Fruit fly (Drosophila melanogaster): ENCODE measurements around the gene CG13623.

The CG13623 gene

dm6 chr3R:24525983-24526661 lies 4.2 kb downstream of the CG13623 start:
- TF ChIP-seq noc (tag; optimal IDR thresholded peaks at IDR 0.05) = no peak

- no peak for TF ChIP-seq noc (tag; optimal IDR thresholded peaks at IDR 0.05)
Observed at dm6 chr3R:24524426-24524974, 5.9 kb downstream of the CG13623 start, which contains the start of gene Jhbp12. Gene Jhbp12, plus strand, starts transcription at chr3R:24524794.

- TF ChIP-seq noc (tag; optimal IDR thresholded peaks at IDR 0.05) = no peak
Observed at dm6 chr3R:24523578-24523977, 6.8 kb downstream of the CG13623 start, which contains the start of gene CG13622. Gene CG13622, minus strand, starts transcription at chr3R:24523678.

dm6 chr3R:24521313-24521712 lies 9.0 kb downstream of the CG13623 start:
- TF ChIP-seq noc (tag; optimal IDR thresholded peaks at IDR 0.05) = no peak

dm6 chr3R:24518150-24518580 lies 12.2 kb downstream of the CG13623 start, which contains the start of gene Pp1alpha-96A:
Gene Pp1alpha-96A, plus strand, starts transcription at chr3R:24518270.
- no peak for TF ChIP-seq noc (tag; optimal IDR thresholded peaks at IDR 0.05)

- TF ChIP-seq noc (tag; optimal IDR thresholded peaks at IDR 0.05) = no peak
Observed at dm6 chr3R:24514652-24515328, 15.6 kb downstream of the CG13623 start, which contains the start of the genes nAChRbeta2 and DZIP1. Gene nAChRbeta2, minus strand, starts transcription at chr3R:24515106. Gene DZIP1, plus strand, starts transcription at chr3R:24515278.

- no peak for TF ChIP-seq noc (tag; optimal IDR thresholded peaks at IDR 0.05)
Observed at dm6 chr3R:24503627-24504026, 26.7 kb downstream of the CG13623 start.

dm6 chr3R:24496084-24496483 lies 34.3 kb downstream of the CG13623 start:
- no peak for TF ChIP-seq noc (tag; optimal IDR thresholded peaks at IDR 0.05)

dm6 chr3R:24484990-24485478 lies 45.3 kb downstream of the CG13623 start, which contains the start of gene nAChRalpha2:
Gene nAChRalpha2, plus strand, starts transcription at chr3R:24485428.
- no peak for TF ChIP-seq noc (tag; optimal IDR thresholded peaks at IDR 0.05)

- no peak for TF ChIP-seq noc (tag; optimal IDR thresholded peaks at IDR 0.05)
Observed at dm6 chr3R:24481040-24481439, 49.3 kb downstream of the CG13623 start.

Measured in whole organism, larva.